Fruit fly (Drosophila melanogaster): ENCODE measurements around the gene CG33290.
A peak's percentile ranks its signal among the peaks of the same experiment; 100 is the strongest.

dm6 chr3L:21492723-21493316, 49.3 kb upstream of the CG33290 start, which contains the start of the genes CG7202 and CG7519:
- TF ChIP-seq Crg-1 (GFP tag; optimal IDR thresholded peaks at IDR 0.05) (no peak), bab1 (GFP tag; optimal IDR thresholded peaks at IDR 0.05) (peak; percentile 8), toe (GFP tag; optimal IDR thresholded peaks at IDR 0.05) (no peak), cnc (optimal IDR thresholded peaks at IDR 0.05) (no peak), CG33017 (tag; optimal IDR thresholded peaks at IDR 0.05) (no peak), cic (GFP tag; optimal IDR thresholded peaks at IDR 0.05) (no peak), CG7045 (GFP tag; optimal IDR thresholded peaks at IDR 0.05) (no peak), CG5204 (GFP tag; optimal IDR thresholded peaks at IDR 0.05) (no peak), CG11617 (GFP tag; optimal IDR thresholded peaks at IDR 0.05) (no peak), CG7101 (tag; optimal IDR thresholded peaks at IDR 0.05) (no peak), CG1620 (GFP tag; optimal IDR thresholded peaks at IDR 0.05) (no peak), kay (GFP tag; ENCODE audit: borderline replicate concordance) (no peak)

Measured in whole organism, adult.